Fruit fly (Drosophila melanogaster) whole organism, embryonic: Measurements from ENCODE around the gene CG12078.

Experiments used
- ATbp ChIP-seq: fragments of 200-800 bp; sonication (Bioruptor generic); optimal IDR thresholded peaks from 2 replicates; lab custom pipeline; 2017; ENCODE audit warnings: missing biosample characterization, mild to moderate bottlenecking, missing genetic modification characterization, missing genetic modification reagents
- Atf6 ChIP-seq: fragments of 200-800 bp; sonication (Bioruptor generic); IDR thresholded peaks from 2 replicates; pipeline ENCODE4 v1.3.6; 2022; ENCODE audit warnings: missing biosample characterization, missing genetic modification characterization
- Blimp-1 ChIP-seq: fragments of 200-800 bp; sonication (Bioruptor generic); optimal IDR thresholded peaks from 3 replicates; lab custom pipeline; 2018; ENCODE audit warnings: missing biosample characterization, missing genetic modification characterization, mild to moderate bottlenecking, moderate library complexity, missing genetic modification reagents
- CG10366 ChIP-seq: fragments of 200-800 bp; sonication (Bioruptor generic); IDR thresholded peaks from 2 replicates; pipeline ENCODE4 v1.3.6; 2022; ENCODE audit warnings: missing biosample characterization, missing genetic modification characterization
- CG10543 ChIP-seq: fragments of 200-800 bp; sonication (Bioruptor generic); optimal IDR thresholded peaks from 3 replicates; lab custom pipeline; 2017; ENCODE audit warnings: missing biosample characterization, mild to moderate bottlenecking, missing genetic modification characterization, moderate library complexity
- CG11085 ChIP-seq: fragments of 200-800 bp; sonication (Bioruptor generic); IDR thresholded peaks from 2 replicates; pipeline ENCODE4 v1.3.6; 2022; ENCODE audit warnings: missing biosample characterization, missing genetic modification characterization
- CG11398 ChIP-seq: fragments of 200-800 bp; sonication (Bioruptor generic); optimal IDR thresholded peaks from 2 replicates; lab custom pipeline; 2016; ENCODE audit warnings: missing biosample characterization, missing genetic modification characterization
- CG17328 ChIP-seq: fragments of 200-800 bp; sonication (Bioruptor generic); IDR thresholded peaks from 2 replicates; pipeline ENCODE4 v1.3.6; 2022; ENCODE audit warnings: missing biosample characterization, missing genetic modification characterization
- CG17802 ChIP-seq: fragments of 200-800 bp; sonication (Bioruptor generic); optimal IDR thresholded peaks from 2 replicates; lab custom pipeline; 2018; ENCODE audit warnings: missing biosample characterization, mild to moderate bottlenecking, missing genetic modification characterization, moderate library complexity
- CG2678 ChIP-seq: fragments of 200-800 bp; sonication (Bioruptor generic); optimal IDR thresholded peaks from 3 replicates; lab custom pipeline; 2019; ENCODE audit warnings: missing biosample characterization, mild to moderate bottlenecking, missing genetic modification characterization, moderate library complexity
- CG34376 ChIP-seq: fragments of 200-800 bp; sonication (Bioruptor generic); optimal IDR thresholded peaks from 2 replicates; lab custom pipeline; 2018; ENCODE audit warnings: missing biosample characterization, mild to moderate bottlenecking, missing genetic modification characterization
- CG8290 ChIP-seq, 3 experiments: fragments of 200-800 bp; sonication (Bioruptor generic); optimal IDR thresholded peaks; 2 replicates each; lab custom pipeline; 2016 to 2019; ENCODE audit warnings: missing biosample characterization in 3 of 3, missing genetic modification characterization in 3 of 3, mild to moderate bottlenecking in 2 of 3, moderate library complexity in 1 of 3
- CG8924 ChIP-seq: fragments of 200-800 bp; optimal IDR thresholded peaks from 3 replicates; lab custom pipeline; 2019; ENCODE audit warnings: missing biosample characterization, mild to moderate bottlenecking, missing genetic modification characterization, moderate library complexity
- CG9215 ChIP-seq: fragments of 200-800 bp; sonication (Bioruptor generic); IDR thresholded peaks from 2 replicates; pipeline ENCODE4 v1.3.6; 2022; ENCODE audit warnings: missing biosample characterization, missing genetic modification characterization
- CG9876 ChIP-seq: fragments of 200-800 bp; sonication (Bioruptor generic); optimal IDR thresholded peaks from 2 replicates; lab custom pipeline; 2016; ENCODE audit warnings: missing biosample characterization, missing genetic modification characterization
- CTCF ChIP-seq: fragments of 200-800 bp; sonication (Bioruptor generic); optimal IDR thresholded peaks from 2 replicates; lab custom pipeline; 2017; ENCODE audit warnings: missing biosample characterization, mild to moderate bottlenecking, missing genetic modification characterization, moderate library complexity
- CkIIα-i1 ChIP-seq: fragments of 200-800 bp; sonication (Bioruptor generic); IDR thresholded peaks from 2 replicates; pipeline ENCODE4 v1.3.6; 2022; ENCODE audit warnings: missing biosample characterization, missing genetic modification characterization
- Ets65A ChIP-seq: fragments of 200-800 bp; sonication (Bioruptor generic); peaks from one replicate; lab custom pipeline; 2016; ENCODE audit warnings: missing biosample characterization, missing genetic modification characterization
- Fer3 ChIP-seq: fragments of 200-800 bp; sonication (Bioruptor generic); optimal IDR thresholded peaks from 2 replicates; lab custom pipeline; 2018; ENCODE audit warnings: missing biosample characterization, mild to moderate bottlenecking, missing genetic modification characterization, moderate library complexity
- Mrtf ChIP-seq: fragments of 200-800 bp; sonication (Bioruptor generic); IDR thresholded peaks from 3 replicates; pipeline ENCODE4 v1.3.6; 2022; ENCODE audit warnings: missing biosample characterization, missing genetic modification characterization
- Sox102F ChIP-seq: fragments of 200-800 bp; sonication (Bioruptor generic); optimal IDR thresholded peaks from 2 replicates; lab custom pipeline; 2018; ENCODE audit warnings: missing biosample characterization, mild to moderate bottlenecking, missing genetic modification characterization, moderate library complexity
- dmrt99B ChIP-seq: fragments of 200-800 bp; sonication (Bioruptor generic); optimal IDR thresholded peaks from 2 replicates; lab custom pipeline; 2018; ENCODE audit warnings: missing biosample characterization, mild to moderate bottlenecking, missing genetic modification characterization, moderate library complexity
- esg ChIP-seq: fragments of 200-800 bp; sonication (Bioruptor generic); conservative IDR thresholded peaks from 2 replicates; pipeline ENCODE4 v1.3.6; 2022; ENCODE audit warnings: missing biosample characterization, missing genetic modification characterization
- eyg ChIP-seq: fragments of 200-800 bp; sonication (Bioruptor generic); optimal IDR thresholded peaks from 3 replicates; lab custom pipeline; 2016; ENCODE audit warnings: missing biosample characterization, missing genetic modification characterization
- gem ChIP-seq: fragments of 200-800 bp; sonication (Bioruptor generic); optimal IDR thresholded peaks from 2 replicates; lab custom pipeline; 2019; ENCODE audit warnings: missing biosample characterization, mild to moderate bottlenecking, missing genetic modification characterization, moderate library complexity
- lilli ChIP-seq: fragments of 200-800 bp; sonication (Bioruptor generic); optimal IDR thresholded peaks from 3 replicates; lab custom pipeline; 2016; ENCODE audit warnings: missing biosample characterization, missing genetic modification characterization
- lmd ChIP-seq: fragments of 200-800 bp; sonication (Bioruptor generic); IDR thresholded peaks from 2 replicates; pipeline ENCODE4 v1.3.6; 2022; ENCODE audit warnings: missing biosample characterization, missing genetic modification characterization
- mld ChIP-seq: fragments of 200-800 bp; sonication (Bioruptor generic); IDR thresholded peaks from 3 replicates; pipeline ENCODE4 v1.3.6; 2022; ENCODE audit warnings: missing biosample characterization, missing genetic modification characterization; ENCODE audit not compliant: partially characterized antibody
- nom ChIP-seq: fragments of 200-800 bp; sonication (Bioruptor generic); optimal IDR thresholded peaks from 2 replicates; lab custom pipeline; 2017; ENCODE audit warnings: missing biosample characterization, missing genetic modification characterization, mild to moderate bottlenecking, moderate library complexity, missing genetic modification reagents
- oc ChIP-seq: fragments of 200-800 bp; sonication (Bioruptor generic); optimal IDR thresholded peaks from 2 replicates; lab custom pipeline; 2018; ENCODE audit warnings: missing biosample characterization, mild to moderate bottlenecking, missing genetic modification characterization, moderate library complexity
- pb ChIP-seq: fragments of 200-800 bp; sonication (Bioruptor generic); optimal IDR thresholded peaks from 3 replicates; lab custom pipeline; 2016; ENCODE audit warnings: missing biosample characterization, missing genetic modification characterization
- phol ChIP-seq: fragments of 200-800 bp; sonication (Bioruptor generic); optimal IDR thresholded peaks from 3 replicates; lab custom pipeline; 2018; ENCODE audit warnings: missing biosample characterization, mild to moderate bottlenecking, missing genetic modification characterization, moderate library complexity
- pita ChIP-seq: fragments of 200-800 bp; sonication (Bioruptor generic); optimal IDR thresholded peaks from 2 replicates; lab custom pipeline; 2017; ENCODE audit warnings: missing biosample characterization, mild to moderate bottlenecking, missing genetic modification characterization
- schlank ChIP-seq: fragments of 200-800 bp; sonication (Bioruptor generic); optimal IDR thresholded peaks from 2 replicates; lab custom pipeline; 2018; ENCODE audit warnings: missing biosample characterization, mild to moderate bottlenecking, missing genetic modification characterization
- sens ChIP-seq: fragments of 200-800 bp; sonication (Bioruptor generic); peaks from one replicate; lab custom pipeline; 2016; ENCODE audit warnings: missing biosample characterization, missing genetic modification characterization
- sr ChIP-seq: fragments of 200-800 bp; sonication (Bioruptor generic); IDR thresholded peaks from 3 replicates; pipeline ENCODE4 v1.3.6; 2022; ENCODE audit warnings: missing biosample characterization, missing genetic modification characterization
- vnd ChIP-seq: fragments of 200-800 bp; sonication (Bioruptor generic); IDR thresholded peaks from 3 replicates; pipeline ENCODE4 v1.3.6; 2022; ENCODE audit warnings: missing biosample characterization, missing genetic modification characterization; ENCODE audit not compliant: partially characterized antibody
- zfh2 ChIP-seq: fragments of 200-800 bp; sonication (Bioruptor generic); optimal IDR thresholded peaks from 2 replicates; lab custom pipeline; 2016; ENCODE audit warnings: missing biosample characterization, missing genetic modification characterization

Gene CG12078

DNA sequence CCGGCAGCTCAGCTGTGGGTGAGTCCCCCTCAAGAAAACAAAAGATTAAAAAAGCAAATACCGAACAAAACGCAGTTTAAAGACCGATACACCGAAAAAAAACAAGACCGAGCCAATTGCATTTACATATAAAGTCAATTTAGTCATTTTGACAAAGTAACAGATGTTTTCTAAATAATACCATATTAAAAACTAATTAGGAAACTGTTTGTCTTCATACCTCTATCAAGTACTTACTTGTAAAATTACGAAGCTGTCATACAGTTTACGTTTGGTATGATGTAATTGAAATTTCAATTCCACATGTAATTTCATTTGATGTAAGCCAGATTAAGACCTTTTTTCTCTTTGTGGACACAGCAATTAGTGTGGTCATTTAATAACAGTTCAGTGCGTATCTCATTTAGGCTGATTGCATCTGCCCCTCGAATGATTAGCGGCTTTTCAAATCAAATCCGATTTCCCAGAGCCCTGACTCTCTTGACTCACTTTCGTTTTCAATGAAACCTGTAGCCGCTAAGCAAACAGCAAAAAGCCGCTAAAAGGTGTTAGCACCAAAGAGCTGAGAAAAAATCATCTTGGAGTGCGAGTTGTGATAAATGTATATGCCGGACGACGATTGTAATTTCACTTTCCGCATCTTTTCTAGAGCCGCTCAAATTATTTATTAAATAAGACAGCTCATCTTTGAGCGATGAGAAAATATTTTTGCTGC lies 30.5 kb upstream of the CG12078 start:
- TF ChIP-seq CG17328 (no peak), CG2678 (tag; lab: Kevin White, UChicago) (peak; percentile 2), nom (GFP tag; lab: Kevin White, UChicago) (no peak), vnd (no peak), CG9876 (GFP tag; lab: Kevin White, UChicago) (no peak), sens (GFP tag; lab: Kevin White, UChicago) (peak; percentile 70), gem (tag; lab: Kevin White, UChicago) (peak; percentile 16), phol (tag; lab: Kevin White, UChicago) (peak; percentile 17), CG10543 (GFP tag; lab: Kevin White, UChicago) (no peak), Mrtf (no peak), CG8290 (GFP tag; optimal IDR thresholded peaks at IDR 0.05; lab: Kevin White, UChicago) (no peak), CG8290 (tag; optimal IDR thresholded peaks at IDR 0.05; lab: Kevin White, UChicago) (no peak), oc (tag; lab: Kevin White, UChicago) (peak; percentile 24), eyg (GFP tag; lab: Kevin White, UChicago) (no peak), esg (GFP tag; lab: Robert Waterston, UW) (no peak), CG34376 (GFP tag; lab: Kevin White, UChicago) (no peak), Sox102F (peak; percentile 37), Fer3 (tag; lab: Kevin White, UChicago) (no peak), CkIIα-i1 (GFP tag; lab: Robert Waterston, UW) (no peak), sr (GFP tag; lab: Robert Waterston, UW) (no peak), CG9215 (GFP tag; lab: Robert Waterston, UW) (no peak), mld (GFP tag; lab: Robert Waterston, UW) (no peak), Blimp-1 (GFP tag; lab: Kevin White, UChicago) (peak; percentile 92), lmd (no peak), dmrt99B (tag; lab: Kevin White, UChicago) (peak; percentile 13), Atf6 (GFP tag; lab: Robert Waterston, UW) (no peak), CG10366 (no peak), CG17802 (tag; lab: Kevin White, UChicago) (no peak), lilli (GFP tag; lab: Kevin White, UChicago) (no peak), CG8924 (tag; lab: Kevin White, UChicago) (no peak)

dm6 chr3L:3270736-3271135 lies 26.6 kb upstream of the CG12078 start, which contains the start of gene CG14960:
TSS of gene CG14960 (plus strand) at chr3L:3271036.
- TF ChIP-seq ATbp = no peak
- TF ChIP-seq Blimp-1 (GFP tag; lab: Kevin White, UChicago) = peak; percentile 10
- peak; percentile 12 for TF ChIP-seq Ets65A (GFP tag; lab: Kevin White, UChicago)
- peak; percentile 35 for TF ChIP-seq CTCF (GFP tag; lab: Kevin White, UChicago)

DNA sequence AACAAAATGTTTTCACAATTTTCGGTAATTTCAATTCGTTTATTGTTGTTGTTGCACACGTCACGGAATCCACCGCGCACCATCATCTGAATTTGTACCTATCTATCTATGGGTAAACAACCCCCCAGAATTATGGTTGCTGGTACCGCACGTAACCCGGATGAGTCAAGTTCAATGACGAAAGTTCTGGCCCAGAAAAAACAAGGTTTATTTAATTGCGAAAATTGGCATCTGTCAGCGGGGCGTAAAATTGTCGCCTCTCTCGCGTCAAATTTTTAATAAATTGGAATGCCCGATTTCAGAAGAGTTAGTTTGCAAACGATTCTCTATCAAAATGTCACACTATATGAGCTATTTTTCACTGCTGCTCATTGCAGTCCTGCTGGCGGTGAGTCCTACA lies 24.1 kb upstream of the CG12078 start, which contains the start of gene CG34265:
Gene CG34265 (plus strand): TSS at position 301 of the 400 bp plus-strand sequence.
- TF ChIP-seq CG11085 (GFP tag; lab: Robert Waterston, UW) = no peak
- no peak for TF ChIP-seq CG11398
- TF ChIP-seq pb (GFP tag; lab: Kevin White, UChicago) = no peak
- TF ChIP-seq zfh2 (GFP tag; lab: Kevin White, UChicago) = no peak
- TF ChIP-seq lmd = no peak
- TF ChIP-seq pita (GFP tag; lab: Kevin White, UChicago) = no peak
- TF ChIP-seq schlank (tag; lab: Kevin White, UChicago) = no peak
- TF ChIP-seq CG10543 (GFP tag; lab: Kevin White, UChicago) = no peak
